Worm (Caenorhabditis elegans): ENCODE measurements around the gene T16G1.9.

The T16G1.9 gene

DNA sequence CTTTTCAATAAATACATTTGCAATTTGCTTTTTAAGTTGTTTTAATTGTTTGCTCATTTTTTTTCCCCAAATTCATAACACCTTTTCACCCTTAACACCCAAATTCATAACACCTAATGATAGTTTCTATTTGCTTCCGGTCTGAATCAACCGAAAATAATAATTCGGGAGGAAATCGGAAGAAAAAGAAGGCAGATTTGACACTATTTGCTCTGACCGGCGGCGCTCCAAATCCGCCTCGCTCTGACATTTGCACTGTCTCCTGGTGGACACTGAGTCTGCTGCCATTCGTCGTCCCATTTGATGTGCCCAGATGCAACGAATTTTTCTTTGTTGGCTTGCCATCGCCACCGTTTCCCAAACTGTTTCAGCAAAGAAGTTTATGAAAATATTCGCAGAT lies 26.5 kb downstream of the T16G1.9 start, which contains the start of gene pqn-67:
TSS of gene pqn-67 (plus strand) at position 301 of the 400 bp plus-strand sequence.
- TF ChIP-seq B0310.2 (tag; optimal IDR thresholded peaks at IDR 0.05) (no peak), ets-7 (tag; optimal IDR thresholded peaks at IDR 0.05) (no peak), tbx-37 (GFP tag; conservative IDR thresholded peaks at IDR 0.05) (no peak), flt-1 (GFP tag; IDR thresholded peaks at IDR 0.05) (no peak), pes-1 (GFP tag; IDR thresholded peaks at IDR 0.05) (no peak), hmbx-1 (tag; optimal IDR thresholded peaks at IDR 0.05) (no peak), aly-1 (tag; optimal IDR thresholded peaks at IDR 0.05) (no peak), tra-4 (tag; optimal IDR thresholded peaks at IDR 0.05) (no peak), hnd-1 (tag; optimal IDR thresholded peaks at IDR 0.05) (no peak), scrt-1 (GFP tag; IDR thresholded peaks at IDR 0.05) (no peak), tbx-11 (GFP tag; IDR thresholded peaks at IDR 0.05) (no peak), F13C5.2 (tag; optimal IDR thresholded peaks at IDR 0.05) (no peak), hmg-4 (GFP tag; optimal IDR thresholded peaks at IDR 0.05) (no peak), ceh-13 (GFP tag; optimal IDR thresholded peaks at IDR 0.05) (no peak), ama-1 (optimal IDR thresholded peaks at IDR 0.05) (no peak), ceh-36 (tag; optimal IDR thresholded peaks at IDR 0.05) (no peak), sea-1 (GFP tag; conservative IDR thresholded peaks at IDR 0.05) (no peak)

DNA sequence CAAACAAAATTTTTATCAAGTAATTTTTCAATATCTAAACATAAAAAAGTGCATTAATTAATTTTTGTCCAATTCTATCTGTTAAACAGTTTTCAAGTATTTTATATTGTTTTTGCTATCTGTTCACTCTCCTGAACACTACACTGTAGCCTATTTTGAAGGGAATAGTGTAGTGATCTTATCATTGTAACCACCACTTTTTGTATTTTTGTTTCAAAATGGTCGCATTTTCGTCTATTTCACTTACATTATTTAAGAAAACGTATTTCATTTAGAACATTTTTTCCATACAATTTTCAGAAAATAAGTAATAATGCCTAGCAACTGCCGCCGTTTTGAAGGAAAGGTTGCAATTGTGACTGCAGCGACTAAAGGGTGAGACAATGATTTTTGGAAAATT lies 28.4 kb downstream of the T16G1.9 start, which contains the start of gene dhrs-4:
TSS of gene dhrs-4 (plus strand) at position 301 of the 400 bp plus-strand sequence.
- no peak for TF ChIP-seq B0310.2 (tag; optimal IDR thresholded peaks at IDR 0.05)
- TF ChIP-seq F13C5.2 (tag; optimal IDR thresholded peaks at IDR 0.05) = no peak
- no peak for TF ChIP-seq flt-1 (GFP tag; IDR thresholded peaks at IDR 0.05)
- TF ChIP-seq ets-7 (tag; optimal IDR thresholded peaks at IDR 0.05) = no peak
- no peak for TF ChIP-seq scrt-1 (GFP tag; IDR thresholded peaks at IDR 0.05)
- no peak for TF ChIP-seq tbx-11 (GFP tag; IDR thresholded peaks at IDR 0.05)
- TF ChIP-seq ceh-13 (GFP tag; optimal IDR thresholded peaks at IDR 0.05) = no peak
- TF ChIP-seq ceh-36 (tag; optimal IDR thresholded peaks at IDR 0.05) = no peak
- no peak for TF ChIP-seq hnd-1 (tag; optimal IDR thresholded peaks at IDR 0.05)
- TF ChIP-seq tra-4 (tag; optimal IDR thresholded peaks at IDR 0.05) = no peak
- TF ChIP-seq hmbx-1 (tag; optimal IDR thresholded peaks at IDR 0.05) = no peak
- no peak for TF ChIP-seq hmg-4 (GFP tag; optimal IDR thresholded peaks at IDR 0.05)

DNA sequence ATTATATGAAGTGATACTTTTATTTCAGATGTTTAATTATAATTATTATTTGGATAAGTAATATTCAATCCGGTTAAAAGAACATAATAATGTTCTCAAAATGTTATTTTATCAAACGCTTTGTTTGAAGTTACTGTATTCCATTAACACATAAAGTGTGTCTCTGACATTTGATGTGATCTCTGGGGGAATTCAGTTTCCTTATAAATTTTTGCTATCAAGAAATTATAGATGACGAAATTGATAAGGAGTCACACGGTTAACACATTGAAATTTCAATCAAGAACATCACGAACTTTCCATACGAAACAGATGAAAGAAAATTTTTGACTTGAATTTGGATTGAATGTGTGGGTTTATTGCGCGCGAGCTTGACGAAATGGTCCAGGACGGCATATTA lies 29.0 kb downstream of the T16G1.9 start:
- no peak for TF ChIP-seq aly-1 (tag; optimal IDR thresholded peaks at IDR 0.05)
- no peak for TF ChIP-seq tbx-37 (GFP tag; conservative IDR thresholded peaks at IDR 0.05)
- TF ChIP-seq tra-4 (tag; optimal IDR thresholded peaks at IDR 0.05) = no peak
- TF ChIP-seq hmbx-1 (tag; optimal IDR thresholded peaks at IDR 0.05) = no peak
- no peak for TF ChIP-seq B0310.2 (tag; optimal IDR thresholded peaks at IDR 0.05)
- TF ChIP-seq ceh-36 (tag; optimal IDR thresholded peaks at IDR 0.05) = no peak
- no peak for TF ChIP-seq ceh-13 (GFP tag; optimal IDR thresholded peaks at IDR 0.05)
- TF ChIP-seq pes-1 (GFP tag; IDR thresholded peaks at IDR 0.05) = no peak
- TF ChIP-seq tbx-11 (GFP tag; IDR thresholded peaks at IDR 0.05) = no peak
- no peak for TF ChIP-seq hmg-4 (GFP tag; optimal IDR thresholded peaks at IDR 0.05)
- TF ChIP-seq scrt-1 (GFP tag; IDR thresholded peaks at IDR 0.05) = no peak

DNA sequence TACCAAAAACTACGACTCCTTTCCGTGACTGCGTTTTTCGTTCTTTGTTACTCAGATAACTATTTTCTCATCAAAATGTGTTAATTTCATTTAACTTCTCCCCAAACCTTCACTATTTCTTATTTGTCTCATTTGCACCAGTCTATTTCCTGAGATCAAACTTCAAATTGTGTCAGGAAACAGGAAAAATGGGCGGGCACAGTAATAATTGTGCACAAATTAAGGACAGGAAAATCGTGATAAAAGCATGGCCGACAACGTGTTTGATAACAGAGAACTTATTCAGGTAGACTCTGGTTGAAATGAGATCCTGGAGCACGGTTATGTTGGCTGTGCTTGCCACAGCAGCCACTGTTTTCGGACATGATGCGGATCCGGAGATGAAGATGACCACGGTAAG lies 31.0 kb downstream of the T16G1.9 start, which contains the start of gene lipl-1:
TSS of gene lipl-1 (plus strand) at position 282 of the 400 bp plus-strand sequence.
- TF ChIP-seq hmg-4 (GFP tag; optimal IDR thresholded peaks at IDR 0.05) (no peak), hnd-1 (tag; optimal IDR thresholded peaks at IDR 0.05) (no peak), F13C5.2 (tag; optimal IDR thresholded peaks at IDR 0.05) (no peak), tra-4 (tag; optimal IDR thresholded peaks at IDR 0.05) (no peak)

DNA sequence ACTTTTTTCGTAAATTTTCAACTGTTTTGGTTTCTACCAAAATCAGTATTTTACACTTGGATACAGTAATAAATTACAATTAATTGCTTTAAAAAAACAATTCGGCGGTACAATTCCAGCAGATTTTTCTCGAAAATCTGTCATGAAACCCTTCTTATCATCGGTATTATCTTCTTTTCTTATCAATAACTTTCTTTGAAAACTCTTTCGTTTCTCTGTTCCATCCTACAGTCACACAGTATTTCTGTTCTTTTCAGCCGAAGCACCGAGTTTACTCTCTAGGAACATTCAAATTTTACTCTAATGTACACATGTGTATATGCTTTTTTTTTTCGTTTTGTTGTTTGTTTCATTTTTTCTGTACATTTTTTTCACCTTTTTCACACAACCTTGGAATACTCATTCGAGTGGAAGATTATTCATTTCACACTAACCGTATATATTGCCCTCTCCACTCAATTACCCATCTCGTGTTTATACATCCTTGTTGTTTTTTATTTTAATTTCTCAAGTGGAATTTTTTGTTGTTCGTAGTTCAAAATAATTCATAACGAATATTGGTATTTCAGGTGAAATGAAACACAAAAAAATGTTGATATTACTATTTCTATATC lies 41.0 kb downstream of the T16G1.9 start, which contains the start of gene nid-1:
TSS of gene nid-1 (plus strand) at position 564 of the 614 bp plus-strand sequence.
- TF ChIP-seq tbx-11 (GFP tag; IDR thresholded peaks at IDR 0.05) (no peak), pes-1 (GFP tag; IDR thresholded peaks at IDR 0.05) (no peak), ets-7 (tag; optimal IDR thresholded peaks at IDR 0.05) (no peak), flt-1 (GFP tag; IDR thresholded peaks at IDR 0.05) (no peak)

DNA sequence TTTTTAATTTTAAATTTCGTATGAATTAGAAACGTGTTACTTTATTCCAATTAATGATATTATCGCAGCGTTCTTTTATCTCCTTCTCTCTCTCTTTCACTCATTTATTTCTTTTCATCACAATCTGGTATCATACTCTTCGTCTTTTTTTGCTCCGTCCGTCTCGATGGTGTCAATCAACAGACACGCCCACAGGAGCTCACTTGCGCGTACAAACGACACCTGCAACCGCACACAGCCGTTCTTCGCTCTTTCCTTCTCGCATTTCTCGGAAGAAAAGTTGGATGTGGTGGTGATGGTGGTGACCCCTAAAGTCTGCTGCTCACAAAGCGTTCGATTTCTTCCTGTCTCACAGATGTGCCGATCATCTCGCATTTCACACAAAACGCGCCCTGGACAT lies 42.0 kb downstream of the T16G1.9 start:
- TF ChIP-seq aly-1 (tag; optimal IDR thresholded peaks at IDR 0.05) (no peak), hmg-4 (GFP tag; optimal IDR thresholded peaks at IDR 0.05) (peak; percentile 8)

DNA sequence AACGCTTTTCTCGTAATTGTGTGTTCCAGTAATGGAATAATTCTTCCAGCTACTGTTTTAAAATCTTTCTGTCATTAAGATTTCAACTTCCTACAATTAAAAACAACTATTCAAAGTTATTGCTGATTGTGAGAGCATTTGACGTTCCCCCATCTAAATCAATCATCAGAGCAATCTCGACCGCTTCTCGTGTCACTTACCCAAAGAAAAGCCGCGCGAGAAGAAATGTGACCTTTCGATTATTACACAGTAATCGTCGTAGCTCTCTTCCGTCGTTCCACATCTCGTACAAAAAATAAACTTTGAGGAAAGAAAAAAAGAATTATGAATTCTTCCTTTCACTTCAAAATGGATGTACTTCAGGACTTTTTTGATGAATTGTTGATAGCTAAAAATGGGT lies 43.2 kb downstream of the T16G1.9 start:
- TF ChIP-seq ets-7 (tag; optimal IDR thresholded peaks at IDR 0.05) = no peak
- no peak for TF ChIP-seq scrt-1 (GFP tag; IDR thresholded peaks at IDR 0.05)
- no peak for TF ChIP-seq sea-1 (GFP tag; conservative IDR thresholded peaks at IDR 0.05)
- no peak for TF ChIP-seq F13C5.2 (tag; optimal IDR thresholded peaks at IDR 0.05)
- TF ChIP-seq aly-1 (tag; optimal IDR thresholded peaks at IDR 0.05) = no peak
- no peak for TF ChIP-seq ceh-36 (tag; optimal IDR thresholded peaks at IDR 0.05)
- no peak for TF ChIP-seq tbx-11 (GFP tag; IDR thresholded peaks at IDR 0.05)
- no peak for TF ChIP-seq flt-1 (GFP tag; IDR thresholded peaks at IDR 0.05)

DNA sequence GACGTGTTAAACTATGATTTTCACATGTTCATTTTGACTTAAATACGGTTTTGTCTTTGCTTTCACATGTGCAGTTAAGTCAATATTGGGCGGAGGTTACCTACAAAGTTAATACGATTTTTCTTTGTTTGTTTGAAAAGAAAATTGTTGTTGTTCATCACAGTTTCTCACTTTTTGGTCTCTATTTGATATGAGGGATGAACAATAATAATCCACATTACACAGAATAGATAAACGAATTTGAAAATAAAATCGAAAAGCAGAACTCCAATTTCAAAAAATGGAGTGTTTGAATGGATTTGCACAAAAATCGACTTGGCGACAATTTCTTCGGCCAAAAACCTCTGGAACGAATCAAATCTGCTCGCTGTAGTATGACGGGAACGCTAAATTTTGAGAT lies 43.9 kb downstream of the T16G1.9 start, which contains the start of gene ttr-29:
TSS of gene ttr-29 (minus strand) at position 101 of the 400 bp plus-strand sequence.
- no peak for TF ChIP-seq ets-7 (tag; optimal IDR thresholded peaks at IDR 0.05)
- no peak for TF ChIP-seq ceh-36 (tag; optimal IDR thresholded peaks at IDR 0.05)
- TF ChIP-seq F13C5.2 (tag; optimal IDR thresholded peaks at IDR 0.05) = no peak
- TF ChIP-seq tbx-11 (GFP tag; IDR thresholded peaks at IDR 0.05) = no peak
- TF ChIP-seq tra-4 (tag; optimal IDR thresholded peaks at IDR 0.05) = no peak
- TF ChIP-seq tbx-37 (GFP tag; conservative IDR thresholded peaks at IDR 0.05) = no peak
- no peak for TF ChIP-seq B0310.2 (tag; optimal IDR thresholded peaks at IDR 0.05)
- TF ChIP-seq aly-1 (tag; optimal IDR thresholded peaks at IDR 0.05) = no peak
- TF ChIP-seq ama-1 (optimal IDR thresholded peaks at IDR 0.05) = no peak
- TF ChIP-seq hnd-1 (tag; optimal IDR thresholded peaks at IDR 0.05) = no peak
- no peak for TF ChIP-seq ceh-13 (GFP tag; optimal IDR thresholded peaks at IDR 0.05)
- no peak for TF ChIP-seq sea-1 (GFP tag; conservative IDR thresholded peaks at IDR 0.05)
- TF ChIP-seq flt-1 (GFP tag; IDR thresholded peaks at IDR 0.05) = no peak
- no peak for TF ChIP-seq hmg-4 (GFP tag; optimal IDR thresholded peaks at IDR 0.05)
